Worm (Caenorhabditis elegans) whole organism, midembryonic: ENCODE data around the gene F44D12.2.

Source experiments
- T22C8.4 ChIP-seq: fragments of 200-800 bp; sonication (Bioruptor generic); IDR thresholded peaks from 2 replicates; pipeline ENCODE4 v1.3.6; 2022; ENCODE audit warnings: missing genetic modification characterization, missing compliant biosample characterization
- cog-1 ChIP-seq: sonication (generic microtip); optimal IDR thresholded peaks from 2 replicates; lab custom pipeline; 2016; ENCODE audit warnings: missing genetic modification characterization, missing compliant biosample characterization
- flt-1 ChIP-seq: fragments of 200-800 bp; sonication (Bioruptor generic); IDR thresholded peaks from 2 replicates; pipeline ENCODE4 v1.3.6; 2022; ENCODE audit warnings: missing genetic modification characterization, missing compliant biosample characterization
- klf-2 ChIP-seq: fragments of 200-800 bp; sonication (Bioruptor generic); conservative IDR thresholded peaks from 2 replicates; pipeline ENCODE4 v1.3.6; 2022; ENCODE audit warnings: missing genetic modification reagents, missing genetic modification characterization, missing compliant biosample characterization
- med-1 ChIP-seq: sonication (generic microtip); optimal IDR thresholded peaks from 2 replicates; lab custom pipeline; 2017; ENCODE audit warnings: missing genetic modification characterization, mild to moderate bottlenecking, missing compliant biosample characterization, antibody characterized with exemption, missing genetic modification reagents; ENCODE audit not compliant: insufficient read depth
- ref-1 ChIP-seq: fragments of 200-800 bp; sonication (Bioruptor generic); conservative IDR thresholded peaks from 2 replicates; pipeline ENCODE4 v1.3.6; 2022; ENCODE audit warnings: missing genetic modification reagents, missing genetic modification characterization, missing compliant biosample characterization
- tab-1 ChIP-seq: fragments of 200-800 bp; sonication (Bioruptor generic); IDR thresholded peaks from 2 replicates; pipeline ENCODE4 v1.3.6; 2022; ENCODE audit warnings: missing genetic modification characterization, missing compliant biosample characterization
- ztf-23 ChIP-seq: fragments of 200-800 bp; sonication (Bioruptor generic); IDR thresholded peaks from 2 replicates; pipeline ENCODE4 v1.3.6; 2022; ENCODE audit warnings: missing genetic modification reagents, missing genetic modification characterization, missing compliant biosample characterization

- TF ChIP-seq ztf-23 (GFP tag; lab: Robert Waterston, UW), result no peak
- TF ChIP-seq tab-1 (GFP tag; lab: Robert Waterston, UW), result no peak
- TF ChIP-seq ref-1 (GFP tag; lab: Robert Waterston, UW), result no peak
- no peak for TF ChIP-seq T22C8.4 (GFP tag; lab: Robert Waterston, UW)
- no peak for TF ChIP-seq med-1
- TF ChIP-seq flt-1, result no peak
- TF ChIP-seq cog-1 (tag; lab: Kevin White, UChicago), result no peak
- TF ChIP-seq klf-2, result no peak
Measured at ce11 chrIV:9982226-9982794, 35.2 kb downstream of the F44D12.2 start, which contains the start of gene rrp-1.
